Worm (Caenorhabditis elegans) whole organism, dauer: ENCODE data around the gene Y69A2AR.1.
"Not testable (repeated sequence)": the region's sequence is repeated elsewhere in the genome, so short reads cannot be mapped to it uniquely, and the experiment has no call there.

Source experiments
- unc-62 ChIP-seq: sonication (generic microtip); optimal IDR thresholded peaks from 2 replicates; lab custom pipeline; 2017; ENCODE audit warnings: missing biosample characterization, missing genetic modification reagents, missing genetic modification characterization

Y69A2AR.1 gene

ce11 chrIV:2665388-2665978, 1.4 kb upstream of the Y69A2AR.1 start:
- no peak for TF ChIP-seq unc-62 (GFP tag; lab: Kevin White, UChicago)

- no peak for TF ChIP-seq unc-62 (GFP tag; lab: Kevin White, UChicago)
These were observed 723 bp upstream of the Y69A2AR.1 start for ce11 chrIV:2666127-2666526.

- no peak for TF ChIP-seq unc-62 (GFP tag; lab: Kevin White, UChicago)
These were observed 3.8 kb downstream of the Y69A2AR.1 start for ce11 chrIV:2670664-2671063.

- TF ChIP-seq unc-62 (GFP tag; lab: Kevin White, UChicago), result not testable (repeated sequence)
These were observed 8.1 kb downstream of the Y69A2AR.1 start, which contains the start of gene gpx-4 for ce11 chrIV:2674915-2675314. TSS of gene gpx-4 (minus strand) at chrIV:2675015.

ce11 chrIV:2676281-2676680, 9.4 kb downstream of the Y69A2AR.1 start, which contains the start of gene Y94H6A.3:
TSS of gene Y94H6A.3 (plus strand) at chrIV:2676512.
- no peak for TF ChIP-seq unc-62 (GFP tag; lab: Kevin White, UChicago)

ce11 chrIV:2677687-2678086, 10.8 kb downstream of the Y69A2AR.1 start:
- no peak for TF ChIP-seq unc-62 (GFP tag; lab: Kevin White, UChicago)

ce11 chrIV:2678152-2678551, 11.3 kb downstream of the Y69A2AR.1 start:
- TF ChIP-seq unc-62 (GFP tag; lab: Kevin White, UChicago), result no peak

ce11 chrIV:2680281-2680680, 13.4 kb downstream of the Y69A2AR.1 start:
- TF ChIP-seq unc-62 (GFP tag; lab: Kevin White, UChicago), result no peak

- TF ChIP-seq unc-62 (GFP tag; lab: Kevin White, UChicago), result no peak
These were observed 22.0 kb downstream of the Y69A2AR.1 start, which contains the start of gene egrh-3 for ce11 chrIV:2688716-2689307. TSS of gene egrh-3 (minus strand) at chrIV:2688766.

- TF ChIP-seq unc-62 (GFP tag; lab: Kevin White, UChicago), result no peak
These were observed 37.1 kb downstream of the Y69A2AR.1 start, which contains the start of gene Y94H6A.5 for ce11 chrIV:2703927-2704401. TSS of gene Y94H6A.5 (minus strand) at chrIV:2703977.

ce11 chrIV:2705675-2706074, 38.8 kb downstream of the Y69A2AR.1 start:
- TF ChIP-seq unc-62 (GFP tag; lab: Kevin White, UChicago), result no peak

- TF ChIP-seq unc-62 (GFP tag; lab: Kevin White, UChicago), result no peak
These were observed 40.2 kb downstream of the Y69A2AR.1 start, which contains the start of gene ubc-8 for ce11 chrIV:2707012-2707411. TSS of gene ubc-8 (minus strand) at chrIV:2707238.

- TF ChIP-seq unc-62 (GFP tag; lab: Kevin White, UChicago), result no peak
These were observed 41.6 kb downstream of the Y69A2AR.1 start for ce11 chrIV:2708329-2708965.

ce11 chrIV:2709590-2710201, 42.8 kb downstream of the Y69A2AR.1 start:
- TF ChIP-seq unc-62 (GFP tag; lab: Kevin White, UChicago), result no peak

ce11 chrIV:2710203-2710935, 43.5 kb downstream of the Y69A2AR.1 start, which contains the start of gene Y94H6A.10:
TSS of gene Y94H6A.10 (minus strand) at chrIV:2710666.
- no peak for TF ChIP-seq unc-62 (GFP tag; lab: Kevin White, UChicago)
